Fruit fly (Drosophila melanogaster): ENCODE results near the gene Klc.

The Klc gene

DNA sequence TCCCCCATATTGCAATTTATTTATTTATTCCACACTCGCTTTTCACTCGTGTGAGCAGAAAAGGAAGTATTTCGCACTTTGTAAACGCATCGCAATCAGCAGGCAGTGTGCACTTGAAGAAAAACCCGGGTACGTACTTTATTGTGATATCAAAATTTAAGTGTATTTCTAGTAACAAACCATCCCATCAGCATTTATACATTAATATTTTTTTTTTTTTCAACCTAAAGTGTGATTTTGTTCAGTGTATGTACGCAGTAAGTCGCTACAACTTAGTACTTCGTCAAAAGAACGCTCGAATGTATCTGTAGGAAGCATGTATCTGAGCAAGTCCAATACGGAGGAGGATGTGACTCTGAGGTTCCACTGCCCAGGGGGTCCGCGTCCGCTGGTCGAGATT lies 24.1 kb downstream of the Klc start (continued):
- TF ChIP-seq bsh (GFP tag; optimal IDR thresholded peaks at IDR 0.05) (peak in 1 of 2 experiments; percentile 38), dysf (GFP tag; IDR thresholded peaks at IDR 0.05) (0 out of 3 replicates have a peak, but pooled peaks have one; percentile 32), CG3838 (GFP tag; optimal IDR thresholded peaks at IDR 0.05) (no peak), Optix (GFP tag; IDR thresholded peaks at IDR 0.05) (no peak), ro (GFP tag; IDR thresholded peaks at IDR 0.05) (0 out of 2 replicates have a peak, but pooled peaks have one; percentile 6), gem (tag; optimal IDR thresholded peaks at IDR 0.05) (peak; percentile 24), CG8388 (GFP tag; optimal IDR thresholded peaks at IDR 0.05) (peak; percentile 14), Ada2b (GFP tag; IDR thresholded peaks at IDR 0.05) (peak; percentile 42; the same call in 1 of the 2 replicates), CG5245 (GFP tag; optimal IDR thresholded peaks at IDR 0.05) (peak; percentile 15), fd96Cb (tag; optimal IDR thresholded peaks at IDR 0.05) (peak; percentile 12), Xrp1 (GFP tag; IDR thresholded peaks at IDR 0.05) (peak; percentile 67; the same call in 1 of the 2 replicates), Xbp1 (GFP tag; optimal IDR thresholded peaks at IDR 0.05) (peak; percentile 12), CG12391 (tag; optimal IDR thresholded peaks at IDR 0.05) (peak; percentile 22), prd (optimal IDR thresholded peaks at IDR 0.05) (no peak), prd (GFP tag; IDR thresholded peaks at IDR 0.05) (peak; percentile 64; the same call in 2 of the 3 replicates), rib (GFP tag; IDR thresholded peaks at IDR 0.05) (no peak), Drgx (GFP tag; IDR thresholded peaks at IDR 0.05) (peak; percentile 48), bab2 (GFP tag; optimal IDR thresholded peaks at IDR 0.05) (peak; percentile 19), CG8478 (optimal IDR thresholded peaks at IDR 0.05) (no peak), Ets65A (GFP tag) (peak; percentile 91), Pdp1 (GFP tag; optimal IDR thresholded peaks at IDR 0.05) (peak in 1 of 2 experiments; percentile 17), CG33557 (GFP tag; optimal IDR thresholded peaks at IDR 0.05) (no peak), ems (GFP tag; optimal IDR thresholded peaks at IDR 0.05) (no peak), CG9727 (GFP tag; optimal IDR thresholded peaks at IDR 0.05) (peak; percentile 61), CG1233 (GFP tag; optimal IDR thresholded peaks at IDR 0.05) (peak; percentile 33), CG10979 (tag; optimal IDR thresholded peaks at IDR 0.05) (peak; percentile 48), row (GFP tag; IDR thresholded peaks at IDR 0.05) (no peak; the same call in 2 of the 3 replicates), Fer3 (tag; optimal IDR thresholded peaks at IDR 0.05) (no peak)

DNA sequence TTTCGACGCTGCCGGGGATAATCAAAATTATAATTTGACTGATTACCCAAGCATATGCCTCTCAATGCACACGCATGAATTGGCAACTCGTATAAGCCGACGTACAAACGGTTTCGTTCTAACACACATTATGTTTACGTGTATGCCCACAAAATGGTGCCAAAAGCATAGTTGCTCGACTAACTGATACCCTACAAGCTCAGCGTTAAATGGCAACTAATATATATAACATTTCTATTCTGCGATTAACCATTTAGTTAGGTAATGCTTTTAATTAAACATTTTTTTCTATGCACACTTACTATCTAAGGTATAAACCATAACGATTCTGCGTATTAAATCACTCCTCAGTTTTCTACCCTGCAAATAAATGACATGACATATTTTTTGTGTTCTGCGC lies 29.2 kb downstream of the Klc start:
- TF ChIP-seq dmrt11E (tag; optimal IDR thresholded peaks at IDR 0.05) (peak; percentile 28), D19A (tag; optimal IDR thresholded peaks at IDR 0.05) (peak; percentile 32), HLH4C (GFP tag; IDR thresholded peaks at IDR 0.05; ENCODE audit: partially characterized antibody) (peak; percentile 69), Xrp1 (GFP tag; IDR thresholded peaks at IDR 0.05) (peak; percentile 6; the same call in 1 of the 2 replicates), Med (GFP tag) (peak; percentile 39), lola (GFP tag; optimal IDR thresholded peaks at IDR 0.05) (peak in 1 of 3 experiments; percentile 21), CG2712 (tag; optimal IDR thresholded peaks at IDR 0.05) (peak; percentile 38), CG14860 (GFP tag; IDR thresholded peaks at IDR 0.05; ENCODE audit: partially characterized antibody) (peak; percentile 64), sens (GFP tag) (peak; percentile 33), CG10979 (tag; optimal IDR thresholded peaks at IDR 0.05) (peak; percentile 17), br (optimal IDR thresholded peaks at IDR 0.05) (no peak), zfh1 (GFP tag; IDR thresholded peaks at IDR 0.05) (0 out of 3 replicates have a peak, but pooled peaks have one; percentile 5), ato (GFP tag; IDR thresholded peaks at IDR 0.05; ENCODE audit: partially characterized antibody) (peak; percentile 43; the same call in 1 of the 2 replicates), D19B (GFP tag; optimal IDR thresholded peaks at IDR 0.05) (peak; percentile 57), hb (GFP tag; IDR thresholded peaks at IDR 0.05; ENCODE audit: partially characterized antibody) (0 out of 3 replicates have a peak, but pooled peaks have one; percentile 52), row (GFP tag; IDR thresholded peaks at IDR 0.05) (peak; percentile 56; the same call in 2 of the 3 replicates), CG1603 (tag; optimal IDR thresholded peaks at IDR 0.05) (peak; percentile 35), CG4617 (GFP tag; optimal IDR thresholded peaks at IDR 0.05; ENCODE audit: borderline replicate concordance) (no peak), CG8359 (GFP tag; optimal IDR thresholded peaks at IDR 0.05; ENCODE audit: borderline replicate concordance) (no peak), mld (GFP tag; IDR thresholded peaks at IDR 0.05; ENCODE audit: partially characterized antibody) (0 out of 3 replicates have a peak, but pooled peaks have one; percentile 62), CG6813 (GFP tag; optimal IDR thresholded peaks at IDR 0.05) (no peak), CG18262 (tag; optimal IDR thresholded peaks at IDR 0.05) (peak; percentile 29), MTF-1 (GFP tag; optimal IDR thresholded peaks at IDR 0.05; ENCODE audit: borderline replicate concordance) (no peak), hkb (optimal IDR thresholded peaks at IDR 0.05) (no peak), hkb (GFP tag; IDR thresholded peaks at IDR 0.05) (peak; percentile 16; the same call in 1 of the 2 replicates)
